Worm (Caenorhabditis elegans) whole organism, young adult: ENCODE data around the gene R13A5.11.

Experiments
- K12H6.12 ChIP-seq: fragments of 200-800 bp; sonication (Bioruptor generic); optimal IDR thresholded peaks from 2 replicates; lab custom pipeline; 2018; ENCODE audit warnings: mild to moderate bottlenecking, missing genetic modification characterization, missing compliant biosample characterization
- Y56A3A.18 ChIP-seq: fragments of 200-800 bp; sonication (Bioruptor generic); IDR thresholded peaks from 2 replicates; pipeline ENCODE4 v1.3.6; 2022; ENCODE audit warnings: missing genetic modification reagents, missing genetic modification characterization, missing compliant biosample characterization
- atf-7 ChIP-seq: sonication (generic microtip); optimal IDR thresholded peaks from 2 replicates; lab custom pipeline; 2017; ENCODE audit warnings: mild to moderate bottlenecking, missing genetic modification characterization, missing compliant biosample characterization
- bed-1 ChIP-seq: fragments of 200-800 bp; sonication (Bioruptor generic); IDR thresholded peaks from 2 replicates; pipeline ENCODE4 v1.3.6; 2022; ENCODE audit warnings: missing genetic modification reagents, missing genetic modification characterization, missing compliant biosample characterization
- ceh-91 ChIP-seq: fragments of 200-800 bp; sonication (Bioruptor generic); IDR thresholded peaks from 2 replicates; pipeline ENCODE4 v1.3.6; 2022; ENCODE audit warnings: missing genetic modification reagents, missing genetic modification characterization, missing compliant biosample characterization
- dpff-1 ChIP-seq: sonication (generic microtip); optimal IDR thresholded peaks from 2 replicates; lab custom pipeline; 2017; ENCODE audit warnings: mild to moderate bottlenecking, missing genetic modification characterization, missing compliant biosample characterization
- ets-4 ChIP-seq: fragments of 200-800 bp; sonication (Bioruptor generic); optimal IDR thresholded peaks from 2 replicates; lab custom pipeline; 2018; ENCODE audit warnings: mild to moderate bottlenecking, missing genetic modification characterization, missing compliant biosample characterization
- lsy-27 ChIP-seq: sonication (generic microtip); optimal IDR thresholded peaks from 2 replicates; lab custom pipeline; 2017; ENCODE audit warnings: missing genetic modification characterization, mild to moderate bottlenecking, missing compliant biosample characterization, antibody characterized with exemption, missing genotype, borderline replicate concordance; ENCODE audit not compliant: insufficient read depth
- mel-28 ChIP-seq: sonication (generic microtip); optimal IDR thresholded peaks from 2 replicates; lab custom pipeline; 2016; ENCODE audit warnings: borderline replicate concordance, mild to moderate bottlenecking, missing genetic modification characterization, missing compliant biosample characterization
- unc-62 ChIP-seq: fragments of 150-350 bp; optimal IDR thresholded peaks from 2 replicates; lab custom pipeline; 2014; ENCODE audit warnings: missing biosample characterization, missing genetic modification reagents, missing genetic modification characterization

ce11 chrIII:7550979-7551378 is 42.2 kb downstream of the R13A5.11 start:
- TF ChIP-seq bed-1 (no peak), atf-7 (tag; lab: Kevin White, UChicago) (no peak), lsy-27 (tag; lab: Kevin White, UChicago) (no peak), dpff-1 (tag; lab: Kevin White, UChicago) (no peak), unc-62 (GFP tag; lab: Kevin White, UChicago) (peak; percentile 18), K12H6.12 (tag; lab: Kevin White, UChicago) (no peak), ets-4 (GFP tag; lab: Kevin White, UChicago) (no peak), mel-28 (no peak), Y56A3A.18 (no peak), ceh-91 (GFP tag; lab: Robert Waterston, UW) (no peak)
